Worm (Caenorhabditis elegans): ENCODE measurements around the gene dlc-1.

The dlc-1 gene

ce11 chrIII:6418254-6418653 is 45.3 kb downstream of the dlc-1 start:
- no peak for TF ChIP-seq ceh-2 (tag; optimal IDR thresholded peaks at IDR 0.05)
- TF ChIP-seq dmd-4 (tag; optimal IDR thresholded peaks at IDR 0.05; ENCODE audit: borderline replicate concordance): no peak
- no peak for TF ChIP-seq che-1 (tag; optimal IDR thresholded peaks at IDR 0.05)
- TF ChIP-seq tbx-2 (tag; optimal IDR thresholded peaks at IDR 0.05): no peak
- no peak for TF ChIP-seq unc-3 (GFP tag; conservative IDR thresholded peaks at IDR 0.05)
- TF ChIP-seq unc-3 (tag; optimal IDR thresholded peaks at IDR 0.05): no peak
- TF ChIP-seq pha-4 (tag; optimal IDR thresholded peaks at IDR 0.05): no peak
- TF ChIP-seq ref-2 (tag; optimal IDR thresholded peaks at IDR 0.05): no peak
- TF ChIP-seq fax-1 (tag; optimal IDR thresholded peaks at IDR 0.05): no peak
- no peak for TF ChIP-seq sox-4 (tag; optimal IDR thresholded peaks at IDR 0.05)
- TF ChIP-seq odd-2 (tag; optimal IDR thresholded peaks at IDR 0.05): no peak
- no peak for TF ChIP-seq ama-1 (optimal IDR thresholded peaks at IDR 0.05)
- no peak for TF ChIP-seq mec-3 (tag; optimal IDR thresholded peaks at IDR 0.05; ENCODE audit: borderline replicate concordance)

- TF ChIP-seq hlh-15 (tag; optimal IDR thresholded peaks at IDR 0.05) (no peak), ahr-1 (tag; optimal IDR thresholded peaks at IDR 0.05) (no peak), ceh-24 (tag; optimal IDR thresholded peaks at IDR 0.05) (no peak), gmeb-2 (tag; optimal IDR thresholded peaks at IDR 0.05) (no peak), tbx-7 (tag; optimal IDR thresholded peaks at IDR 0.05) (no peak), madf-2 (tag; optimal IDR thresholded peaks at IDR 0.05) (no peak), odd-2 (tag; optimal IDR thresholded peaks at IDR 0.05) (no peak), unc-3 (GFP tag; conservative IDR thresholded peaks at IDR 0.05) (no peak), unc-3 (tag; optimal IDR thresholded peaks at IDR 0.05) (no peak), ceh-30 (tag; optimal IDR thresholded peaks at IDR 0.05) (no peak), hlh-8 (tag; optimal IDR thresholded peaks at IDR 0.05) (no peak), ama-1 (optimal IDR thresholded peaks at IDR 0.05) (no peak), K09A11.1 (tag; optimal IDR thresholded peaks at IDR 0.05; ENCODE audit: insufficient read depth) (no peak), hlh-13 (GFP tag; optimal IDR thresholded peaks at IDR 0.05) (no peak), unc-55 (GFP tag; optimal IDR thresholded peaks at IDR 0.05) (no peak), pha-4 (tag; optimal IDR thresholded peaks at IDR 0.05) (no peak), ceh-6 (GFP tag; optimal IDR thresholded peaks at IDR 0.05) (no peak), fkh-6 (tag; optimal IDR thresholded peaks at IDR 0.05) (no peak), pqm-1 (tag; optimal IDR thresholded peaks at IDR 0.05) (no peak), hlh-6 (tag; optimal IDR thresholded peaks at IDR 0.05) (no peak)
Measured at ce11 chrIII:6415306-6415973, 48.1 kb downstream of the dlc-1 start, which contains the start of gene nas-4. TSS of gene nas-4 (minus strand) at chrIII:6415656.

Measured in whole organism, late embryonic.